Worm (Caenorhabditis elegans) whole organism, L2 larva: ENCODE measurements around the gene gst-2.

Experiments used
- C34F6.9 ChIP-seq: fragments of 150-350 bp; optimal IDR thresholded peaks from 2 replicates; lab custom pipeline; 2014; ENCODE audit warnings: missing biosample characterization, missing genetic modification characterization
- F13H6.1 ChIP-seq: sonication (generic microtip); optimal IDR thresholded peaks from 2 replicates; lab custom pipeline; 2016; ENCODE audit warnings: missing genetic modification characterization, missing compliant biosample characterization
- R02D3.7 ChIP-seq: fragments of 150-350 bp; optimal IDR thresholded peaks from 2 replicates; lab custom pipeline; 2014; ENCODE audit warnings: missing biosample characterization, missing genetic modification characterization
- ZK546.5 ChIP-seq: sonication (generic microtip); optimal IDR thresholded peaks from 2 replicates; lab custom pipeline; 2017; ENCODE audit warnings: missing biosample characterization, missing genetic modification characterization
- alr-1 ChIP-seq: fragments of 150-350 bp; optimal IDR thresholded peaks from 2 replicates; lab custom pipeline; 2014; ENCODE audit warnings: missing biosample characterization, missing genetic modification characterization
- aly-2 ChIP-seq: fragments of 150-350 bp; optimal IDR thresholded peaks from 2 replicates; lab custom pipeline; 2014; ENCODE audit warnings: missing biosample characterization, missing genetic modification characterization
- ama-1 ChIP-seq: fragments of 150-350 bp; optimal IDR thresholded peaks from 2 replicates; lab custom pipeline; 2018; ENCODE audit warnings: inconsistent platforms
- blmp-1 ChIP-seq: sonication (generic microtip); optimal IDR thresholded peaks from 2 replicates; lab custom pipeline; 2017; ENCODE audit warnings: missing genetic modification characterization, mild to moderate bottlenecking, missing compliant biosample characterization, antibody characterized with exemption, moderate library complexity; ENCODE audit not compliant: insufficient read depth
- ceh-16 ChIP-seq: fragments of 150-350 bp; optimal IDR thresholded peaks from 2 replicates; lab custom pipeline; 2014; ENCODE audit warnings: missing biosample characterization, missing genetic modification characterization
- ceh-82 ChIP-seq: fragments of 150-350 bp; optimal IDR thresholded peaks from 2 replicates; lab custom pipeline; 2014; ENCODE audit warnings: missing biosample characterization, missing genetic modification characterization
- crh-2 ChIP-seq: sonication (generic microtip); optimal IDR thresholded peaks from 2 replicates; lab custom pipeline; 2017; ENCODE audit warnings: missing biosample characterization, missing genetic modification characterization
- dmd-4 ChIP-seq: sonication (generic microtip); optimal IDR thresholded peaks from 2 replicates; lab custom pipeline; 2017; ENCODE audit warnings: missing biosample characterization, missing genetic modification characterization
- elt-1 ChIP-seq: fragments of 150-350 bp; optimal IDR thresholded peaks from 2 replicates; lab custom pipeline; 2014; ENCODE audit warnings: missing biosample characterization, missing genetic modification characterization
- fos-1 ChIP-seq: fragments of 150-350 bp; optimal IDR thresholded peaks from 2 replicates; lab custom pipeline; 2014; ENCODE audit warnings: missing biosample characterization, missing genetic modification characterization
- gmeb-1 ChIP-seq: fragments of 150-350 bp; optimal IDR thresholded peaks from 2 replicates; lab custom pipeline; 2014; ENCODE audit warnings: missing biosample characterization, missing genetic modification characterization
- lin-39 ChIP-seq: fragments of 150-350 bp; optimal IDR thresholded peaks from 2 replicates; lab custom pipeline; 2014; ENCODE audit warnings: missing biosample characterization, missing genetic modification reagents, missing genetic modification characterization
- lsy-2 ChIP-seq, 2 experiments: fragments of 150-350 bp in 1 of 2; sonication (generic microtip) in 1 of 2; optimal IDR thresholded peaks; 2 replicates each; lab custom pipeline; 2014 to 2017; ENCODE audit warnings: missing biosample characterization in 2 of 2, missing genetic modification characterization in 2 of 2
- mbf-1 ChIP-seq: sonication (generic microtip); optimal IDR thresholded peaks from 2 replicates; lab custom pipeline; 2017; ENCODE audit warnings: missing biosample characterization, missing genetic modification characterization
- mdl-1 ChIP-seq, 2 experiments: fragments of 150-350 bp in 1 of 2; sonication (generic microtip) in 1 of 2; optimal IDR thresholded peaks; 2 replicates each; lab custom pipeline; 2017; ENCODE audit warnings: missing biosample characterization in 2 of 2, missing genetic modification characterization in 2 of 2
- nhr-10 ChIP-seq: sonication (generic microtip); optimal IDR thresholded peaks from 2 replicates; lab custom pipeline; 2017; ENCODE audit warnings: missing biosample characterization, missing genetic modification characterization
- nhr-11 ChIP-seq: fragments of 150-350 bp; optimal IDR thresholded peaks from 2 replicates; lab custom pipeline; 2014; ENCODE audit warnings: missing biosample characterization, missing genetic modification characterization
- nhr-12 ChIP-seq: fragments of 150-350 bp; optimal IDR thresholded peaks from 2 replicates; lab custom pipeline; 2014; ENCODE audit warnings: missing biosample characterization, missing genetic modification characterization
- nhr-129 ChIP-seq: fragments of 150-350 bp; optimal IDR thresholded peaks from 2 replicates; lab custom pipeline; 2014; ENCODE audit warnings: missing biosample characterization, missing genetic modification characterization
- nhr-21 ChIP-seq: fragments of 150-350 bp; optimal IDR thresholded peaks from 2 replicates; lab custom pipeline; 2014; ENCODE audit warnings: missing biosample characterization, missing genetic modification characterization
- nhr-23 ChIP-seq: fragments of 150-350 bp; optimal IDR thresholded peaks from 2 replicates; lab custom pipeline; 2014; ENCODE audit warnings: missing biosample characterization, missing genetic modification reagents, missing genetic modification characterization
- nhr-237 ChIP-seq: fragments of 150-350 bp; optimal IDR thresholded peaks from 2 replicates; lab custom pipeline; 2014; ENCODE audit warnings: missing biosample characterization, missing genetic modification characterization
- nhr-77 ChIP-seq: fragments of 150-350 bp; optimal IDR thresholded peaks from 2 replicates; lab custom pipeline; 2014; ENCODE audit warnings: missing biosample characterization, missing genetic modification characterization
- peb-1 ChIP-seq: fragments of 150-350 bp; optimal IDR thresholded peaks from 2 replicates; lab custom pipeline; 2014; ENCODE audit warnings: missing biosample characterization, missing genetic modification characterization
- sem-4 ChIP-seq: fragments of 150-350 bp; optimal IDR thresholded peaks from 2 replicates; lab custom pipeline; 2014; ENCODE audit warnings: missing biosample characterization, missing genetic modification reagents, missing genetic modification characterization
- skn-1 ChIP-seq: sonication (generic microtip); optimal IDR thresholded peaks from 2 replicates; lab custom pipeline; 2017; ENCODE audit warnings: missing biosample characterization, missing genetic modification characterization
- sma-3 ChIP-seq: sonication (generic microtip); optimal IDR thresholded peaks from 2 replicates; lab custom pipeline; 2016; ENCODE audit warnings: missing genetic modification reagents, missing genetic modification characterization, missing compliant biosample characterization
- sma-9 ChIP-seq, 2 experiments: fragments of 150-350 bp in 1 of 2; sonication (generic microtip) in 1 of 2; optimal IDR thresholded peaks; 2 replicates each; lab custom pipeline; 2014 to 2016; ENCODE audit warnings: missing genetic modification characterization in 2 of 2, mild to moderate bottlenecking in 1 of 2, missing biosample characterization in 1 of 2, missing compliant biosample characterization in 1 of 2, missing genetic modification reagents in 1 of 2, moderate library complexity in 1 of 2
- snpc-4 ChIP-seq: fragments of 150-350 bp; optimal IDR thresholded peaks from 2 replicates; lab custom pipeline; 2014; ENCODE audit warnings: missing biosample characterization, missing genetic modification characterization
- unc-39 ChIP-seq: fragments of 150-350 bp; optimal IDR thresholded peaks from 2 replicates; lab custom pipeline; 2014; ENCODE audit warnings: missing biosample characterization, missing genetic modification characterization
- unc-55 ChIP-seq: fragments of 150-350 bp; sonication (generic microtip); optimal IDR thresholded peaks from 3 replicates; lab custom pipeline; 2014; ENCODE audit warnings: missing biosample characterization, missing genetic modification reagents, missing genetic modification characterization
- unc-62 ChIP-seq: fragments of 150-350 bp; optimal IDR thresholded peaks from 2 replicates; lab custom pipeline; 2014; ENCODE audit warnings: missing biosample characterization, missing genetic modification reagents, missing genetic modification characterization
- zag-1 ChIP-seq: fragments of 150-350 bp; optimal IDR thresholded peaks from 2 replicates; lab custom pipeline; 2014; ENCODE audit warnings: missing biosample characterization, missing genetic modification characterization
- ztf-1 ChIP-seq: fragments of 200-800 bp; sonication (Bioruptor generic); conservative IDR thresholded peaks from 2 replicates; pipeline ENCODE4 v1.3.6; 2022; ENCODE audit warnings: missing genetic modification characterization, missing compliant biosample characterization
- ztf-11 ChIP-seq: sonication (generic microtip); optimal IDR thresholded peaks from 2 replicates; lab custom pipeline; 2017; ENCODE audit warnings: missing biosample characterization, missing genetic modification characterization
- ztf-4 ChIP-seq: fragments of 150-350 bp; optimal IDR thresholded peaks from 2 replicates; lab custom pipeline; 2014; ENCODE audit warnings: missing biosample characterization, missing genetic modification characterization

The gst-2 gene

ce11 chrIV:10128446-10128845 lies 13.4 kb downstream of the gst-2 start:
- TF ChIP-seq F13H6.1 (tag; lab: Kevin White, UChicago) (no peak), nhr-237 (no peak), aly-2 (tag; lab: Kevin White, UChicago) (no peak), nhr-12 (no peak), dmd-4 (tag; lab: Kevin White, UChicago) (no peak), nhr-11 (tag; lab: Kevin White, UChicago) (no peak), skn-1 (no peak), nhr-23 (tag; lab: Kevin White, UChicago) (no peak), ceh-16 (tag; lab: Kevin White, UChicago) (no peak), R02D3.7 (tag; lab: Kevin White, UChicago) (no peak), blmp-1 (tag; lab: Kevin White, UChicago) (no peak), ZK546.5 (tag; lab: Kevin White, UChicago) (no peak), peb-1 (tag; lab: Kevin White, UChicago) (no peak), sma-9 (GFP tag; optimal IDR thresholded peaks at IDR 0.05; lab: Kevin White, UChicago) (no peak), sma-9 (tag; optimal IDR thresholded peaks at IDR 0.05; lab: Kevin White, UChicago) (no peak), lsy-2 (tag; optimal IDR thresholded peaks at IDR 0.05; lab: Kevin White, UChicago) (no peak)
- TF ChIP-seq, all 48 proteins: peak for 0

ce11 chrIV:10126544-10126943 lies 15.3 kb downstream of the gst-2 start, which contains the start of gene ctf-18:
TSS of gene ctf-18 (minus strand) at chrIV:10126644.
- TF ChIP-seq nhr-23 (tag; lab: Kevin White, UChicago) (no peak), crh-2 (no peak), nhr-129 (tag; lab: Kevin White, UChicago) (no peak), zag-1 (no peak)

- TF ChIP-seq unc-55 (no peak), nhr-23 (tag; lab: Kevin White, UChicago) (no peak), dmd-4 (tag; lab: Kevin White, UChicago) (no peak), unc-62 (GFP tag; lab: Kevin White, UChicago) (no peak), C34F6.9 (tag; lab: Kevin White, UChicago) (no peak), alr-1 (no peak), blmp-1 (tag; lab: Kevin White, UChicago) (no peak), ztf-11 (tag; lab: Kevin White, UChicago) (no peak), nhr-12 (no peak), lin-39 (tag; lab: Kevin White, UChicago) (no peak), elt-1 (tag; lab: Kevin White, UChicago) (no peak), snpc-4 (no peak), mbf-1 (no peak), ztf-1 (GFP tag; lab: Robert Waterston, UW) (no peak)
Measured at ce11 chrIV:10122205-10122604, 19.7 kb downstream of the gst-2 start, which contains the start of gene irld-21. TSS of gene irld-21 (minus strand) at chrIV:10122305.

- TF ChIP-seq lin-39 (tag; lab: Kevin White, UChicago) (no peak), nhr-10 (tag; lab: Kevin White, UChicago) (no peak), unc-62 (GFP tag; lab: Kevin White, UChicago) (no peak), blmp-1 (tag; lab: Kevin White, UChicago) (no peak), unc-39 (tag; lab: Kevin White, UChicago) (no peak), nhr-21 (tag; lab: Kevin White, UChicago) (no peak), nhr-23 (tag; lab: Kevin White, UChicago) (no peak), crh-2 (no peak), sma-9 (GFP tag; optimal IDR thresholded peaks at IDR 0.05; lab: Kevin White, UChicago) (no peak), sma-9 (tag; optimal IDR thresholded peaks at IDR 0.05; lab: Kevin White, UChicago) (no peak), gmeb-1 (tag; lab: Kevin White, UChicago) (no peak), ama-1 (no peak), sem-4 (tag; lab: Kevin White, UChicago) (no peak), ztf-4 (tag; lab: Kevin White, UChicago) (no peak)
Measured at ce11 chrIV:10116765-10117164, 25.1 kb downstream of the gst-2 start.

ce11 chrIV:10115142-10115541 lies 26.7 kb downstream of the gst-2 start, which contains the start of gene C04G2.10:
TSS of gene C04G2.10 (plus strand) at chrIV:10115442.
- no peak for TF ChIP-seq unc-55
- TF ChIP-seq C34F6.9 (tag; lab: Kevin White, UChicago) = no peak
- no peak for TF ChIP-seq sma-3
- TF ChIP-seq mbf-1 = no peak
- TF ChIP-seq alr-1 = no peak
- no peak for TF ChIP-seq gmeb-1 (tag; lab: Kevin White, UChicago)
- TF ChIP-seq ama-1 = no peak
- no peak for TF ChIP-seq nhr-77 (tag; lab: Kevin White, UChicago)
- no peak for TF ChIP-seq fos-1 (tag; lab: Kevin White, UChicago)
- TF ChIP-seq sem-4 (tag; lab: Kevin White, UChicago) = no peak
- TF ChIP-seq nhr-23 (tag; lab: Kevin White, UChicago) = no peak
- TF ChIP-seq R02D3.7 (tag; lab: Kevin White, UChicago) = no peak
- no peak for TF ChIP-seq lsy-2 (tag; optimal IDR thresholded peaks at IDR 0.05; lab: Kevin White, UChicago)
- no peak for TF ChIP-seq blmp-1 (tag; lab: Kevin White, UChicago)
- TF ChIP-seq ceh-82 = no peak
- no peak for TF ChIP-seq mdl-1 (tag; optimal IDR thresholded peaks at IDR 0.05; lab: Kevin White, UChicago)
- no peak for TF ChIP-seq unc-39 (tag; lab: Kevin White, UChicago)
- no peak for TF ChIP-seq lin-39 (tag; lab: Kevin White, UChicago)
- TF ChIP-seq, all 48 proteins: peak for 0
